Worm (Caenorhabditis elegans) whole organism, L2 larva: Measurements from ENCODE around the gene rars-2.

Source experiments
- alr-1 ChIP-seq: fragments of 150-350 bp; optimal IDR thresholded peaks from 2 replicates; lab custom pipeline; 2014; ENCODE audit warnings: missing biosample characterization, missing genetic modification characterization
- elt-1 ChIP-seq: fragments of 150-350 bp; optimal IDR thresholded peaks from 2 replicates; lab custom pipeline; 2014; ENCODE audit warnings: missing biosample characterization, missing genetic modification characterization
- nhr-77 ChIP-seq: fragments of 150-350 bp; optimal IDR thresholded peaks from 2 replicates; lab custom pipeline; 2014; ENCODE audit warnings: missing biosample characterization, missing genetic modification characterization

- TF ChIP-seq elt-1, result no peak
- TF ChIP-seq nhr-77, result no peak
- TF ChIP-seq alr-1 (tag; lab: Kevin White, UChicago), result no peak
These were observed 39.8 kb downstream of the rars-2 start for ce11 chrII:6165152-6165551.
